Fruit fly (Drosophila melanogaster): ENCODE measurements around the gene CG4291.

CG4291 gene

dm6 chr2L:827049-827448 lies 25.5 kb downstream of the CG4291 start:
- no peak for TF ChIP-seq CG8478 (optimal IDR thresholded peaks at IDR 0.05)
- no peak for TF ChIP-seq CTCF (optimal IDR thresholded peaks at IDR 0.05)

dm6 chr2L:826388-826787 lies 26.1 kb downstream of the CG4291 start:
- TF ChIP-seq CG8478 (optimal IDR thresholded peaks at IDR 0.05) (no peak), CTCF (optimal IDR thresholded peaks at IDR 0.05) (no peak)

dm6 chr2L:825768-826263 lies 26.7 kb downstream of the CG4291 start, which contains the start of the genes CG3862 and dock:
TSS of gene CG3862 (minus strand) at chr2L:825861.
TSS of gene dock (plus strand) at chr2L:825969.
- peak; percentile 59 to 65 for TF ChIP-seq CTCF (optimal IDR thresholded peaks at IDR 0.05)
- TF ChIP-seq CG8478 (optimal IDR thresholded peaks at IDR 0.05), result no peak

dm6 chr2L:821986-822711 lies 30.4 kb downstream of the CG4291 start:
- no peak for TF ChIP-seq CTCF (optimal IDR thresholded peaks at IDR 0.05)
- no peak for TF ChIP-seq CG8478 (optimal IDR thresholded peaks at IDR 0.05)

dm6 chr2L:821242-821985 lies 31.1 kb downstream of the CG4291 start, which contains the start of gene CG3662:
TSS of gene CG3662 (plus strand) at chr2L:821289.
- TF ChIP-seq CG8478 (optimal IDR thresholded peaks at IDR 0.05), result no peak
- peak; percentile 36 to 56 for TF ChIP-seq CTCF (optimal IDR thresholded peaks at IDR 0.05)

- TF ChIP-seq CG8478 (optimal IDR thresholded peaks at IDR 0.05) (no peak), CTCF (optimal IDR thresholded peaks at IDR 0.05) (peak in 1 of 2 experiments; percentile 35)
These were observed 33.1 kb downstream of the CG4291 start, which contains the start of the genes PGAP2 and Clp for dm6 chr2L:819315-820032. TSS of gene PGAP2 (minus strand) at chr2L:819508. TSS of gene Clp (plus strand) at chr2L:819964.

- TF ChIP-seq CTCF (optimal IDR thresholded peaks at IDR 0.05) (no peak), CG8478 (optimal IDR thresholded peaks at IDR 0.05) (no peak)
These were observed 34.7 kb downstream of the CG4291 start, which contains the start of gene CG15880 for dm6 chr2L:817850-818249. TSS of gene CG15880 (minus strand) at chr2L:817950.

- no peak for TF ChIP-seq CTCF (optimal IDR thresholded peaks at IDR 0.05)
- no peak for TF ChIP-seq CG8478 (optimal IDR thresholded peaks at IDR 0.05)
These were observed 36.6 kb downstream of the CG4291 start, which contains the start of the genes Saf6 and Pex12 for dm6 chr2L:815785-816389. TSS of gene Saf6 (minus strand) at chr2L:815950. TSS of gene Pex12 (plus strand) at chr2L:815993.

dm6 chr2L:811405-811804 lies 41.1 kb downstream of the CG4291 start, which contains the start of gene Dbp21E2:
TSS of gene Dbp21E2 (plus strand) at chr2L:811584.
- TF ChIP-seq CG8478 (optimal IDR thresholded peaks at IDR 0.05) (no peak), CTCF (optimal IDR thresholded peaks at IDR 0.05) (no peak)

- no peak for TF ChIP-seq CG8478 (optimal IDR thresholded peaks at IDR 0.05)
These were observed 42.3 kb downstream of the CG4291 start, which contains the start of gene Nnf1b for dm6 chr2L:810277-810676. TSS of gene Nnf1b (plus strand) at chr2L:810577.

Measured in S2 (cell line).